Worm (Caenorhabditis elegans) whole organism, L1 larva: Measurements from ENCODE around the gene C12D5.9.

Experiments
- lsy-2 ChIP-seq, 2 experiments: fragments of 150-350 bp; optimal IDR thresholded peaks; 2 replicates each; lab custom pipeline; 2014; ENCODE audit warnings: missing biosample characterization in 2 of 2, missing genetic modification characterization in 2 of 2
- nhr-237 ChIP-seq: fragments of 150-350 bp; optimal IDR thresholded peaks from 2 replicates; lab custom pipeline; 2014; ENCODE audit warnings: missing biosample characterization, missing genetic modification characterization
- nhr-77 ChIP-seq: fragments of 150-350 bp; optimal IDR thresholded peaks from 2 replicates; lab custom pipeline; 2014; ENCODE audit warnings: missing biosample characterization, missing genetic modification characterization
- skn-1 ChIP-seq: fragments of 150-350 bp; optimal IDR thresholded peaks from 2 replicates; lab custom pipeline; 2014; ENCODE audit warnings: missing biosample characterization, missing genetic modification characterization
- tbx-2 ChIP-seq: sonication (generic microtip); optimal IDR thresholded peaks from 2 replicates; lab custom pipeline; 2016; ENCODE audit warnings: missing genetic modification characterization, missing compliant biosample characterization
- xbp-1 ChIP-seq: sonication (generic microtip); optimal IDR thresholded peaks from 2 replicates; lab custom pipeline; 2016; ENCODE audit warnings: missing genetic modification characterization, missing compliant biosample characterization

ce11 chrV:7708525-7708924 is 18.7 kb upstream of the C12D5.9 start, which contains the start of gene ZK105.11:
- TF ChIP-seq nhr-237 (tag; lab: Kevin White, UChicago) = no peak
- no peak for TF ChIP-seq skn-1 (tag; lab: Kevin White, UChicago)
- TF ChIP-seq xbp-1 (tag; lab: Kevin White, UChicago) = no peak
- TF ChIP-seq lsy-2 (tag; optimal IDR thresholded peaks at IDR 0.05; lab: Kevin White, UChicago) = no peak
- TF ChIP-seq nhr-77 (tag; lab: Kevin White, UChicago) = no peak
- TF ChIP-seq tbx-2 (tag; lab: Kevin White, UChicago) = no peak
